Worm (Caenorhabditis elegans): ENCODE measurements around the gene nep-9.

nep-9 gene

ce11 chrII:3443154-3443553, 44.0 kb upstream of the nep-9 start, which contains the start of gene C16C8.22:
C16C8.22 (minus strand) TSS chrII:3443254.
- no peak for TF ChIP-seq nhr-25 (tag; optimal IDR thresholded peaks at IDR 0.05)
- TF ChIP-seq lin-13 (GFP tag; optimal IDR thresholded peaks at IDR 0.05) = no peak
- TF ChIP-seq ztf-11 (tag; optimal IDR thresholded peaks at IDR 0.05) = no peak
- TF ChIP-seq nhr-21 (tag; optimal IDR thresholded peaks at IDR 0.05) = no peak
- TF ChIP-seq lsy-2 (tag; optimal IDR thresholded peaks at IDR 0.05) = no peak

DNA sequence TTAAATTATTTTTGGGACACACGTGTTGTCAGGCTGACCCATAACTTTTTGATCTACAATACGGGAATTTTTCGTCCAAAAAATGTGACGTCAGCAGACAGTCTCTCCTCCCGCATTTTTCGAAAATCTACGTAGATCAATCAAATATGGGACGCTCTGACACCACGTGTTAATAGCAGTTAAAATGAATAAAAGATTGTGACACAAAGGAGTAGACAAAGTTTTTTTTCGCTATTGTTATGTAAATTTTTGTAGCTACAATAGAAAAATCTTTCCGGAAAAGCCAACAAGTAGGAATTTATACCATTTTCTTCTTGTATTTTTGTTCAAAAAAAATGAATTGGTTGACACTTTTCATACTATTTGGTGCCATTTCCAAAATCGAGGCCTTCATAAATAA, 42.3 kb upstream of the nep-9 start, which contains the start of gene C16C8.27:
TSS of gene C16C8.27 (plus strand) at position 301 of the 400 bp plus-strand sequence.
- TF ChIP-seq fos-1 (tag; optimal IDR thresholded peaks at IDR 0.05) (no peak), egl-27 (tag; optimal IDR thresholded peaks at IDR 0.05) (no peak), ztf-11 (tag; optimal IDR thresholded peaks at IDR 0.05) (no peak), ZK546.5 (tag; optimal IDR thresholded peaks at IDR 0.05) (no peak), sem-4 (tag; optimal IDR thresholded peaks at IDR 0.05) (no peak), ama-1 (optimal IDR thresholded peaks at IDR 0.05) (no peak), unc-55 (GFP tag; optimal IDR thresholded peaks at IDR 0.05) (no peak), nhr-23 (tag; optimal IDR thresholded peaks at IDR 0.05) (no peak), mab-5 (tag; optimal IDR thresholded peaks at IDR 0.05) (no peak), nhr-21 (tag; optimal IDR thresholded peaks at IDR 0.05) (no peak), skn-1 (tag; optimal IDR thresholded peaks at IDR 0.05) (no peak), nhr-129 (tag; optimal IDR thresholded peaks at IDR 0.05) (no peak), elt-3 (tag; optimal IDR thresholded peaks at IDR 0.05) (no peak), F13H6.1 (tag; optimal IDR thresholded peaks at IDR 0.05) (no peak), unc-62 (GFP tag; optimal IDR thresholded peaks at IDR 0.05) (no peak)

ce11 chrII:3440641-3440926, 41.5 kb upstream of the nep-9 start, which contains the start of gene C16C8.17:
C16C8.17 (plus strand) TSS chrII:3440827.
- TF ChIP-seq elt-1 (tag; optimal IDR thresholded peaks at IDR 0.05) (no peak), R02D3.7 (tag; optimal IDR thresholded peaks at IDR 0.05) (no peak), unc-39 (tag; optimal IDR thresholded peaks at IDR 0.05) (no peak)

DNA sequence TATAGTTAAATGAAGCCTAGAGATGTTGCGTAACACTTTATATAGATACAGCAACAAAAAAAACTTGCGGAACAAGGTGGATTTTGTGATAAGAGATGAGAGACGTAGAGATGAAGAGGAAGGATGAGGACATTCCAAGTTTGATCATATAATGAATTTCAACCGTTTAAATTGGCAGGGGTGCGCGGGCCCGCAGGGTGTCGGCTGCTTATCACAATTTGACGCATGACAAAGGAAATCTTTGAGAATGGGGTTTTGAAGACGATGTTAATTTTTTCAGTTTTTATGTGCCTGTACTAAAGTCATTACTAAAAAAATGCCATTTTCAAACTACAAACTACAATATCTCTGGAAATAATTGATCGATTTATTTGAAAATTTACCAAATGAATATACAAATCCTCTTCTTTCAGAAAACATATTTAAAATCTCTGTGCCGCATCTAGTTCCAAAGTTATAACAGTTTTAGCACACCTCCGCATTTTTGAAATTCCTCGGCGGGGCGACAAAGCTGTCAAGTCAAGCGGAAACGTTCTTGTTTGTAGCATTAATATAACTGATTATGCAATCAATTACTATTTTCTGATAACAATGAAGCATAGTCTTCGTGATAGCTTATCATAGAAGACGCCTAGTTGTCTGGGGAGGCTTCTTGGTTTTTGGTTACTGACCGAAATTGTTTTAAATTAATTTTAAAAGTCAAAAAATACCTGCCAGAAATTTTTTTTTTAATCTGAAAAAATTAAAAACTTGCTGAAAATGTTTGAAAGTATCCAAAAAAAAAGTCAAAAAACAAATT, 40.9 kb upstream of the nep-9 start:
- TF ChIP-seq fos-1 (tag; optimal IDR thresholded peaks at IDR 0.05) (peak; percentile 72), lin-13 (GFP tag; optimal IDR thresholded peaks at IDR 0.05) (no peak), mbf-1 (tag; optimal IDR thresholded peaks at IDR 0.05) (no peak), elt-3 (tag; optimal IDR thresholded peaks at IDR 0.05) (no peak), blmp-1 (tag; optimal IDR thresholded peaks at IDR 0.05; ENCODE audit: insufficient read depth) (no peak), elt-1 (tag; optimal IDR thresholded peaks at IDR 0.05) (no peak), sma-9 (GFP tag; optimal IDR thresholded peaks at IDR 0.05) (peak; percentile 90), sma-9 (tag; optimal IDR thresholded peaks at IDR 0.05) (no peak), sma-3 (GFP tag; optimal IDR thresholded peaks at IDR 0.05) (peak; percentile 66), nhr-12 (tag; optimal IDR thresholded peaks at IDR 0.05) (no peak), nhr-11 (tag; optimal IDR thresholded peaks at IDR 0.05) (no peak), skn-1 (tag; optimal IDR thresholded peaks at IDR 0.05) (no peak), mdl-1 (tag; optimal IDR thresholded peaks at IDR 0.05) (no peak), lin-39 (tag; optimal IDR thresholded peaks at IDR 0.05) (no peak), ceh-16 (tag; optimal IDR thresholded peaks at IDR 0.05) (no peak), mab-5 (tag; optimal IDR thresholded peaks at IDR 0.05) (no peak), snpc-4 (tag; optimal IDR thresholded peaks at IDR 0.05) (peak; percentile 59), alr-1 (tag; optimal IDR thresholded peaks at IDR 0.05) (no peak), ama-1 (optimal IDR thresholded peaks at IDR 0.05) (no peak)

- TF ChIP-seq fos-1 (tag; optimal IDR thresholded peaks at IDR 0.05) = peak; percentile 64
- TF ChIP-seq crh-2 (tag; optimal IDR thresholded peaks at IDR 0.05) = peak; percentile 29
- TF ChIP-seq ztf-1 (GFP tag; conservative IDR thresholded peaks at IDR 0.05) = no peak
- TF ChIP-seq sma-9 (GFP tag; optimal IDR thresholded peaks at IDR 0.05) = peak; percentile 16
- TF ChIP-seq sma-9 (tag; optimal IDR thresholded peaks at IDR 0.05) = no peak
- TF ChIP-seq gmeb-1 (tag; optimal IDR thresholded peaks at IDR 0.05) = peak; percentile 46
- peak; percentile 7 for TF ChIP-seq egl-27 (tag; optimal IDR thresholded peaks at IDR 0.05)
- TF ChIP-seq lin-13 (GFP tag; optimal IDR thresholded peaks at IDR 0.05) = peak; percentile 27
- peak; percentile 6 for TF ChIP-seq nhr-21 (tag; optimal IDR thresholded peaks at IDR 0.05)
- TF ChIP-seq nhr-129 (tag; optimal IDR thresholded peaks at IDR 0.05) = peak; percentile 12
- TF ChIP-seq sem-4 (tag; optimal IDR thresholded peaks at IDR 0.05) = no peak
- peak; percentile 68 for TF ChIP-seq sma-3 (GFP tag; optimal IDR thresholded peaks at IDR 0.05)
Observed at ce11 chrII:3439244-3439698, 40.2 kb upstream of the nep-9 start.
